Fruit fly (Drosophila melanogaster) S2 (cell line): ENCODE results near the gene CG34135.

Experiments
- CG8478 ChIP-seq: fragments of >200 bp; optimal IDR thresholded peaks from 2 replicates; lab custom pipeline; 2018
- CTCF ChIP-seq, 2 experiments: fragments of >200 bp; optimal IDR thresholded peaks; 2 replicates each; lab custom pipeline; 2018

DNA sequence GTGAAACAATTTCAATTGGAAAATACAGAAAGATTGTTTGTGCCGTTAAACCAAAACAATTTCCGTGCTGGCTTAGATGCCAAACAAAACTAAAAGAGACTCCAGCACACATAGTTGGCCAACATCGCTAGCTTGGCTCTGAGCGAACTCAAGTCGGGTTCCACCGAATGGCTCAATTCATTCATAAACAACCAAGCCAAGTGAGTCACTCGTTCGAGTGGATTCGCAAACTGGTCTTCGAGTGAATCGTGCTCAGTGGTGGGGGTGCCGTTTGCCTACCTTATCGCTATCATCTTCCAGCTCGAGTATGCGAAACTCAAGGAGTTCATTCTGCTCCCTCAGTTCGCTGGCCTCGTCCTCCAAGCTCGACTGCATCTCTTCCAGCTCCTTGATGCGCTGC, 17.5 kb upstream of the CG34135 start:
- TF ChIP-seq CG8478 (lab: Kevin White, UChicago) (no peak), CTCF (optimal IDR thresholded peaks at IDR 0.05; lab: Kevin White, UChicago) (no peak)
